Fruit fly (Drosophila melanogaster) whole organism, pupa: ENCODE results near the gene Pop4.

Experiments used
- CG10348 ChIP-seq: fragments of 200-800 bp; sonication (Bioruptor generic); IDR thresholded peaks from 2 replicates; pipeline ENCODE4 v1.3.6; 2022; ENCODE audit warnings: missing biosample characterization, missing genetic modification characterization
- CG12605 ChIP-seq: fragments of 200-800 bp; sonication (Bioruptor generic); IDR thresholded peaks from 2 replicates; pipeline ENCODE4 v1.3.6; 2022; ENCODE audit warnings: missing biosample characterization, missing genetic modification characterization
- CG13204 ChIP-seq: fragments of 200-800 bp; sonication (Bioruptor generic); optimal IDR thresholded peaks from 2 replicates; lab custom pipeline; 2018; ENCODE audit warnings: missing biosample characterization, mild to moderate bottlenecking, missing genetic modification characterization, moderate library complexity
- CG14655 ChIP-seq: fragments of 200-800 bp; sonication (Bioruptor generic); optimal IDR thresholded peaks from 3 replicates; lab custom pipeline; 2017; ENCODE audit warnings: mild to moderate bottlenecking, missing biosample characterization, missing genetic modification reagents, missing genetic modification characterization
- CG15710 ChIP-seq: fragments of 200-800 bp; sonication (Bioruptor generic); optimal IDR thresholded peaks from 2 replicates; lab custom pipeline; 2018; ENCODE audit warnings: missing biosample characterization, mild to moderate bottlenecking, missing genetic modification characterization, moderate library complexity
- CG17806 ChIP-seq: fragments of 200-800 bp; sonication (Bioruptor generic); optimal IDR thresholded peaks from 2 replicates; lab custom pipeline; 2018; ENCODE audit warnings: missing biosample characterization, mild to moderate bottlenecking, missing genetic modification characterization, moderate library complexity
- CG32121 ChIP-seq: fragments of 200-800 bp; sonication (Bioruptor generic); IDR thresholded peaks from 2 replicates; pipeline ENCODE4 v1.3.6; 2022; ENCODE audit warnings: missing biosample characterization, missing genetic modification characterization
- CG34367 ChIP-seq: fragments of 200-800 bp; sonication (Bioruptor generic); optimal IDR thresholded peaks from 2 replicates; lab custom pipeline; 2018; ENCODE audit warnings: missing biosample characterization, mild to moderate bottlenecking, missing genetic modification characterization
- CG4496 ChIP-seq: fragments of 200-800 bp; sonication (Bioruptor generic); IDR thresholded peaks from 3 replicates; pipeline ENCODE4 v1.3.6; 2022; ENCODE audit warnings: missing biosample characterization, missing genetic modification characterization
- CG8159 ChIP-seq: fragments of 200-800 bp; sonication (Bioruptor generic); optimal IDR thresholded peaks from 3 replicates; lab custom pipeline; 2018; ENCODE audit warnings: missing biosample characterization, mild to moderate bottlenecking, missing genetic modification characterization, moderate library complexity
- CG8301 ChIP-seq: fragments of 200-800 bp; sonication (Bioruptor generic); optimal IDR thresholded peaks from 2 replicates; lab custom pipeline; 2018; ENCODE audit warnings: missing biosample characterization, mild to moderate bottlenecking, missing genetic modification characterization
- CG9948 ChIP-seq: fragments of 200-800 bp; sonication (Bioruptor generic); optimal IDR thresholded peaks from 2 replicates; lab custom pipeline; 2018; ENCODE audit warnings: missing biosample characterization, mild to moderate bottlenecking, missing genetic modification characterization, moderate library complexity
- D1 ChIP-seq: fragments of 200-800 bp; sonication (Bioruptor generic); optimal IDR thresholded peaks from 2 replicates; lab custom pipeline; 2018; ENCODE audit warnings: missing biosample characterization, mild to moderate bottlenecking, missing genetic modification characterization, moderate library complexity
- EcR ChIP-seq: fragments of 200-800 bp; sonication (Bioruptor generic); optimal IDR thresholded peaks from 3 replicates; lab custom pipeline; 2019; ENCODE audit warnings: missing biosample characterization, missing genetic modification characterization, mild to moderate bottlenecking, moderate library complexity, missing genetic modification reagents
- Ets98B ChIP-seq: fragments of 200-800 bp; sonication (Bioruptor generic); IDR thresholded peaks from 2 replicates; pipeline ENCODE4 v1.3.6; 2022; ENCODE audit warnings: missing biosample characterization, missing genetic modification characterization
- Pif1A ChIP-seq: fragments of 200-800 bp; sonication (Bioruptor generic); optimal IDR thresholded peaks from 3 replicates; lab custom pipeline; 2016; ENCODE audit warnings: missing biosample characterization, missing genetic modification characterization
- Pif1B ChIP-seq: fragments of 200-800 bp; sonication (Bioruptor generic); optimal IDR thresholded peaks from 3 replicates; lab custom pipeline; 2016; ENCODE audit warnings: missing biosample characterization, missing genetic modification characterization
- Snoo ChIP-seq: fragments of 200-800 bp; sonication (Bioruptor generic); optimal IDR thresholded peaks from 3 replicates; lab custom pipeline; 2017; ENCODE audit warnings: missing biosample characterization, mild to moderate bottlenecking, missing genetic modification characterization, inconsistent platforms
- fd96Ca ChIP-seq: fragments of 200-800 bp; sonication (Bioruptor generic); IDR thresholded peaks from 3 replicates; pipeline ENCODE4 v1.3.6; 2022; ENCODE audit warnings: missing biosample characterization, missing genetic modification characterization
- gl ChIP-seq: fragments of 200-800 bp; sonication (Bioruptor generic); optimal IDR thresholded peaks from 2 replicates; lab custom pipeline; 2018; ENCODE audit warnings: missing biosample characterization, mild to moderate bottlenecking, missing genetic modification characterization
- rn ChIP-seq: fragments of 200-800 bp; sonication (Bioruptor generic); IDR thresholded peaks from 2 replicates; pipeline ENCODE4 v1.3.6; 2022; ENCODE audit warnings: missing biosample characterization, missing genetic modification characterization

Gene Pop4

DNA sequence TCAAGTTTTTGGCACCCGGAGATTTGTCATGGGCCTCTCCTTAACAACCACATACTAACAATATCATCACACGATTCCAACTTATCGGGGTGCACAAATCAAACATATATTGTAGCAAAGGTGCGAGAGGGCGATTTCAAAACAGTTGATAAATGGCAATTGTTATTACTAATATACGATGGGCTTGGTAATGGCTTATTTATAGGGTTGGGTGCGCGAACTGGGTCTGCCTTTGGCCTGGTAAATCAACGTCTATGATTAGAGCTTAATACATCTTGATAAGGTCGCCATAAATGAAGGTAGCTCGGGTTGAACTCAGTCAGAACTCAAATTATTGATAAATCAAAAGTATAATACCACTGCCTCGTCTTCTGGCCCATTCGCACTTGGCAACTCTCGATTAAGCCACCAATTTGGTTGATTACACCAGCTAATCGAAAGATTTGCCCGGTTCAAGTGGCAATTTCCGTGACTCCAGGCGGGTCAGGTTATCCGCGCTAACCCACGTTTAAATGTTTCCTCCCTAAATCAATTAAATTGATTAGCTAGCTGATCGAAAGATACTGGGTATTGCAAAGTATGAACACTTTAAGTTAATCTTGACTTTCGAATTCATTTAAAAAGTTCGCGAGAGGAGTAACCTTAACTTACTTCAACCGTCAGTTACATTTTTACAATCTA lies 37.8 kb downstream of the Pop4 start:
- TF ChIP-seq EcR (GFP tag; lab: Kevin White, UChicago) (no peak), CG8301 (tag; lab: Kevin White, UChicago) (no peak), CG10348 (GFP tag; lab: Robert Waterston, UW) (no peak), rn (GFP tag; lab: Robert Waterston, UW) (no peak), gl (tag; lab: Kevin White, UChicago) (no peak), fd96Ca (GFP tag; lab: Robert Waterston, UW) (no peak), CG17806 (tag; lab: Kevin White, UChicago) (no peak), CG32121 (GFP tag; lab: Robert Waterston, UW) (no peak), Pif1A (GFP tag; lab: Kevin White, UChicago) (no peak), CG9948 (no peak), CG13204 (GFP tag; lab: Kevin White, UChicago) (no peak), Ets98B (GFP tag; lab: Robert Waterston, UW) (no peak), CG34367 (tag; lab: Kevin White, UChicago) (no peak), Snoo (tag; lab: Kevin White, UChicago) (no peak), D1 (tag; lab: Kevin White, UChicago) (no peak), CG14655 (GFP tag; lab: Kevin White, UChicago) (no peak), Pif1B (GFP tag; lab: Kevin White, UChicago) (no peak)

- TF ChIP-seq CG14655 (GFP tag; lab: Kevin White, UChicago) (no peak), fd96Ca (GFP tag; lab: Robert Waterston, UW) (no peak), Pif1B (GFP tag; lab: Kevin White, UChicago) (no peak), CG32121 (GFP tag; lab: Robert Waterston, UW) (no peak), CG13204 (GFP tag; lab: Kevin White, UChicago) (no peak), D1 (tag; lab: Kevin White, UChicago) (no peak), CG9948 (no peak), gl (tag; lab: Kevin White, UChicago) (no peak), CG8301 (tag; lab: Kevin White, UChicago) (no peak), rn (GFP tag; lab: Robert Waterston, UW) (no peak), CG10348 (GFP tag; lab: Robert Waterston, UW) (no peak), CG12605 (GFP tag; lab: Robert Waterston, UW) (no peak), CG8159 (tag; lab: Kevin White, UChicago) (no peak), EcR (GFP tag; lab: Kevin White, UChicago) (no peak), CG15710 (tag; lab: Kevin White, UChicago) (no peak), Pif1A (GFP tag; lab: Kevin White, UChicago) (no peak)
- TF ChIP-seq, all 21 proteins: peak for 0
These were observed 39.8 kb downstream of the Pop4 start for dm6 chr3L:7938638-7939037.

DNA sequence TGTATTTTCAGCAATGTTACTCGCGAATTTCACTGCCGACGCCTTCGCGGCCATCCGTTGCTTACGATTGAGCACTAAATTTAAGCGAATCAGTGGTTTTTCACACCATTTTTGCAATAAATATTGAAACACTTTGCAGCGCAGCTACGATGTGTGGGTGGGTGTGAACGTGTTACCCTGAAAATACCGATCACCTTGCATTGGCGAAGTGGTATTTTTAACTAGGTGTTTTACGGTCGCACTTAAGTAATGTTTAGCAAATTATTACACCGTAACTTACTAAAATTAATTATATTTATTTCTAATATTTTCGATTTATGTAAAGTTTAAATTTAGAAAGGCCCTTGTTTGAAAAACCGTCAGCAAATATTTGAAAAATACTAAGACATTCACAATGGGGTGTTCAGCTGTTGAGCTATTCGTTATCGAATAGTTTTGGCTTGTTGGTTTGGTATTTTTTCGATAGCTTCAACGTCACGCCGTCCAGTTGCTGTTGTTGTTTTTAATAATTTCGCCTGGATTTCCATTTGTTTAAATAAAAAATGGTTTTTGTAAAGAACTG lies 42.4 kb downstream of the Pop4 start, which contains the start of the genes syd and Srp9:
Gene syd, minus strand, starts transcription at position 188 of the 562 bp plus-strand sequence.
Gene Srp9, plus strand, starts transcription at position 441 of the 562 bp plus-strand sequence.
- TF ChIP-seq CG12605 (GFP tag; lab: Robert Waterston, UW) (no peak), CG32121 (GFP tag; lab: Robert Waterston, UW) (no peak), D1 (tag; lab: Kevin White, UChicago) (no peak), Pif1A (GFP tag; lab: Kevin White, UChicago) (no peak)

DNA sequence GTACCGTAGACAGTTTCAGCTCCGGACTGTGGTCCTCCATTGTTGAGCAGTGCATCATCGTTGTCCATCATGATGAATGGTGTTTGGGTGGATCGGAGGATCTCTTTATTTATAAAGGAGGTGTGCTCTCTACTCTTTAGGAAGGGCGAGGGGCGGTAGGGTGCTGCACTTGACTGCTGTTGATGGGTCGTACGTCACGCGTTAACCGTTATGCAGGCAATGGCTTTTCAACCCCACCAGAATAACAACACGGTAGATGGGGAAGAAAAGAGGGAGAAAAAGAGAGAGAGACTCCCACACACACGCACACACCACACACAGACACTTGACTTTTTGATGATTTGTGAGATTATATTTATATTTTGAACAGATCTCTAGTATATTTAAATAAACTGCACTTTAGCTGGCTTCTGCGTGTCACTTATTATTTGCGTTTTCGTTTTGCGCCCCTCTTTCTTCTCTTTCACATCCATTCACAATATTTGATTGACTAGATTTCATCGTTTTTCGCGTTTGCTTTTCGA lies 43.0 kb downstream of the Pop4 start:
- no peak for TF ChIP-seq CG34367 (tag; lab: Kevin White, UChicago)
- TF ChIP-seq EcR (GFP tag; lab: Kevin White, UChicago), result peak; percentile 30

- TF ChIP-seq EcR (GFP tag; lab: Kevin White, UChicago) (peak; percentile 45), rn (GFP tag; lab: Robert Waterston, UW) (no peak)
These were observed 43.6 kb downstream of the Pop4 start for dm6 chr3L:7934857-7935256.

DNA sequence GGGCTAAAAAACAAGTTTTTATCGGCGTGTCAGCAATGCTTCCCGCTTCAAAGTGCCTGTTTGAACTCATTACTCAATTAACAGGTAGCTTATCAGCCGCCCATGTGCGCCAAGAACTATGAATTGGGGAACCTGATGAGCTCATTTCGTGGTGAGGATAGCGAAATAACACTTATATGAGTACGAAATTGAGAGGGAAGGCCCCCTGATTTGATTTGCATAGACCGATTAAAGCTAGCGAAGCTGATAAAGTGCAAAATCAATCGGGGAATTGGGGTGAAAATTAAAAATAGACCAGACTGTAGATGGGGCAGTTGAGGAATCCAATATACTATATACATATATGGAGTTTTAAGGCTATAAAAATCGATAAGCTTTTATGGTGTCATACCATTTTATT lies 44.2 kb downstream of the Pop4 start:
- TF ChIP-seq Snoo (tag; lab: Kevin White, UChicago) (no peak), CG9948 (no peak), CG8301 (tag; lab: Kevin White, UChicago) (no peak), CG8159 (tag; lab: Kevin White, UChicago) (no peak), Pif1B (GFP tag; lab: Kevin White, UChicago) (no peak), CG4496 (GFP tag; lab: Robert Waterston, UW) (no peak), Pif1A (GFP tag; lab: Kevin White, UChicago) (no peak), D1 (tag; lab: Kevin White, UChicago) (no peak), CG34367 (tag; lab: Kevin White, UChicago) (no peak), Ets98B (GFP tag; lab: Robert Waterston, UW) (no peak), CG12605 (GFP tag; lab: Robert Waterston, UW) (no peak), CG17806 (tag; lab: Kevin White, UChicago) (no peak), EcR (GFP tag; lab: Kevin White, UChicago) (no peak), fd96Ca (GFP tag; lab: Robert Waterston, UW) (no peak), CG14655 (GFP tag; lab: Kevin White, UChicago) (no peak)
- TF ChIP-seq, all 21 proteins: peak for 0
